Fruit fly (Drosophila melanogaster): Measurements from ENCODE around the gene Tm1.

DNA sequence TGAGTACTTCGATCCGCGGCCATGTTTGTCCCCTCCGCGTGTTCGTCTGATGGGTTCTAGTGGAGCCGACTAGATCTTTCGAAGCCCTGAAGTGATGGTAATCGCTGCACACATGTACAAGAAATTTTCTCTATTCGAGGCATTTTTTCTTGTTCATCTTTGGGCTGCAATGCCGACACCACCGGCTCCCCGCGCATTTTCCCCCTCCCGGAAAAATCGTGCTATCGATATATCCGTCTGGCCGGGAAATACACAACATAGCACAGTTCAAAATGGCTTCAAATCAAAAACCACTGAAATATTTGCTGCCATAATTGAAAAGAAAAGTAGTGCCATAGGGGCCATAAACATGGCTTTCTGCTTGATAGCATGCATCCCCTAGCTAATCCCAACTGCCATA is 14.1 kb upstream of the Tm1 start:
- TF ChIP-seq br (GFP tag; optimal IDR thresholded peaks at IDR 0.05), result no peak
- no peak for TF ChIP-seq woc (GFP tag; optimal IDR thresholded peaks at IDR 0.05)
- TF ChIP-seq Hr83 (GFP tag; optimal IDR thresholded peaks at IDR 0.05; ENCODE audit: poor library complexity, severe bottlenecking), result no peak
- TF ChIP-seq CrebA (GFP tag; optimal IDR thresholded peaks at IDR 0.05; ENCODE audit: borderline replicate concordance), result no peak
- TF ChIP-seq Abd-B (GFP tag; optimal IDR thresholded peaks at IDR 0.05), result no peak
- TF ChIP-seq GATAd (GFP tag; optimal IDR thresholded peaks at IDR 0.05), result no peak
- TF ChIP-seq pan (optimal IDR thresholded peaks at IDR 0.05), result no peak
- TF ChIP-seq fru (GFP tag; optimal IDR thresholded peaks at IDR 0.05), result no peak
- TF ChIP-seq rgr (GFP tag; optimal IDR thresholded peaks at IDR 0.05), result no peak
- no peak for TF ChIP-seq Dif (GFP tag; optimal IDR thresholded peaks at IDR 0.05; ENCODE audit: partially characterized antibody)
- TF ChIP-seq lola (GFP tag; optimal IDR thresholded peaks at IDR 0.05), result no peak
- no peak for TF ChIP-seq psq (GFP tag; optimal IDR thresholded peaks at IDR 0.05)
- no peak for TF ChIP-seq CG32264 (GFP tag; optimal IDR thresholded peaks at IDR 0.05)

All from whole organism, wandering third instar larva.